Fruit fly (Drosophila melanogaster) whole organism, embryonic: Measurements from ENCODE around the gene CG13405.

ENCODE experiments used
- CG14965 ChIP-seq: fragments of 200-800 bp; sonication (Bioruptor generic); optimal IDR thresholded peaks from 2 replicates; lab custom pipeline; 2016; ENCODE audit warnings: missing biosample characterization, missing genetic modification characterization, borderline replicate concordance
- CG4707 ChIP-seq: fragments of 200-800 bp; sonication (Bioruptor generic); optimal IDR thresholded peaks from 2 replicates; lab custom pipeline; 2018; ENCODE audit warnings: missing biosample characterization, mild to moderate bottlenecking, missing genetic modification characterization, moderate library complexity
- CG6689 ChIP-seq: fragments of 200-800 bp; sonication (Bioruptor generic); IDR thresholded peaks from 2 replicates; pipeline ENCODE4 v1.3.6; 2022; ENCODE audit warnings: missing biosample characterization, missing genetic modification characterization
- CG8478 ChIP-seq: fragments of >200 bp; optimal IDR thresholded peaks from 2 replicates; lab custom pipeline; 2018
- CTCF ChIP-seq: fragments of 200-800 bp; sonication (Bioruptor generic); optimal IDR thresholded peaks from 2 replicates; lab custom pipeline; 2017; ENCODE audit warnings: missing biosample characterization, mild to moderate bottlenecking, missing genetic modification characterization, moderate library complexity
- Hsf ChIP-seq: fragments of 200-800 bp; sonication (Bioruptor generic); optimal IDR thresholded peaks from 3 replicates; lab custom pipeline; 2016; ENCODE audit warnings: missing biosample characterization, missing genetic modification characterization
- Meics ChIP-seq: fragments of 200-800 bp; sonication (Bioruptor generic); optimal IDR thresholded peaks from 2 replicates; lab custom pipeline; 2017; ENCODE audit warnings: missing biosample characterization, mild to moderate bottlenecking, missing genetic modification characterization
- Nf-YC ChIP-seq: fragments of 200-800 bp; optimal IDR thresholded peaks from 3 replicates; lab custom pipeline; 2019; ENCODE audit warnings: missing biosample characterization, mild to moderate bottlenecking, missing genetic modification characterization, moderate library complexity
- dysf ChIP-seq: fragments of 200-800 bp; sonication (Bioruptor generic); IDR thresholded peaks from 3 replicates; pipeline ENCODE4 v1.3.6; 2022; ENCODE audit warnings: missing biosample characterization, missing genetic modification characterization
- odd ChIP-seq: fragments of 200-800 bp; sonication (Bioruptor generic); optimal IDR thresholded peaks from 2 replicates; lab custom pipeline; 2017; ENCODE audit warnings: missing biosample characterization, mild to moderate bottlenecking, missing genetic modification characterization
- sc ChIP-seq, 3 experiments: fragments of >200 bp in 2 of 3; fragments of 200-800 bp in 1 of 3; sonication (Bioruptor generic) in 1 of 3; optimal IDR thresholded peaks; 2 replicates in 2 of 3; 3 replicates in 1 of 3; lab custom pipeline; 2017; ENCODE audit warnings: mild to moderate bottlenecking in 1 of 3, missing biosample characterization in 1 of 3, missing genetic modification characterization in 1 of 3, missing genetic modification reagents in 1 of 3
- slou ChIP-seq: fragments of 200-800 bp; sonication (Bioruptor generic); optimal IDR thresholded peaks from 3 replicates; lab custom pipeline; 2016; ENCODE audit warnings: missing biosample characterization, missing genetic modification characterization

DNA sequence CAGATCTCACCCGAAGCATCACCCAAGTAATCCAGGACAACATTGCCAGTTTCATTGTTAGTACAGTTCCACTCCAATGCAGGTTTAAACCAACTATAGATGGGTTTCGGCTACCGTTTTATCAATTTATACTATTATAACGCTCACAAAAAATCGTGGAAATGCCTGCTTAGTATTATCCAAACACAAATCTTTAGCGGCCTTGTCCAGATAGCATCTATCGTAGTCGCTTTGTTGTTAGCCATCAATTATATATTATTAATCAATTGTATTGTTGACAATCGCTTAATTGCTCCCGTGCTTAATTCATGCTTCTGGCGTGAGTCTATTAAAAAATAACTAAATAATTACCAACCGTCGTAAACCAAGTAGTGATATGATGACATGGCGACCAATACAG is 23.1 kb upstream of the CG13405 start, which contains the start of gene CG12483:
- TF ChIP-seq dysf (GFP tag; lab: Robert Waterston, UW), result no peak
- no peak for TF ChIP-seq Nf-YC (tag; lab: Kevin White, UChicago)
- no peak for TF ChIP-seq slou (GFP tag; lab: Kevin White, UChicago)
- TF ChIP-seq sc (optimal IDR thresholded peaks at IDR 0.05; lab: Kevin White, UChicago), result no peak
- no peak for TF ChIP-seq sc (GFP tag; optimal IDR thresholded peaks at IDR 0.05; lab: Kevin White, UChicago)
- no peak for TF ChIP-seq Hsf
- TF ChIP-seq CG14965 (GFP tag; lab: Kevin White, UChicago), result no peak
- no peak for TF ChIP-seq CTCF
- no peak for TF ChIP-seq CG4707
- no peak for TF ChIP-seq odd
- no peak for TF ChIP-seq CG6689 (GFP tag; lab: Robert Waterston, UW)
- TF ChIP-seq Meics, result no peak
- no peak for TF ChIP-seq CG8478 (lab: Kevin White, UChicago)
